Fruit fly (Drosophila melanogaster): ENCODE data around the gene Corp.

Gene Corp

DNA sequence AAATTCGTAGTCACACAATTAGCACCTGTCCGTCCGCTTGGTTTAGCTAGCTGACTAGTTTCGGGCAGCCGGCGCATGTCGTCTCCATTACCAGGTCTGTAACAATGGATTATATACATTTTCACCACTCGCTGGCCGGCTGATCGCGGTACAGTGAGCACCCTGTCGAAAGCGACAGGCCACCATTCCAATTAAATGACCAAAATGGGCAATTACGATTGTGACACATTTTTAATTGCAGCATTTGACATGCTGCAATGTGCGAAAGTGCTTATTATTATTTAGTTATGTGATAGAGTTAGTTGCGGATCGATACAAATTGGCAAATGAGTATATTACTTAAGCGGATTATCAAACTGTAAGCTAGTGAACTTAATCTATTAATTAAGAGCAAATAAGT, 8.0 kb downstream of the Corp start (continued):
- no peak for TF ChIP-seq CG18764 (GFP tag; optimal IDR thresholded peaks at IDR 0.05)
- TF ChIP-seq TFAM (GFP tag; optimal IDR thresholded peaks at IDR 0.05), result no peak
- no peak for TF ChIP-seq CG15696 (tag; optimal IDR thresholded peaks at IDR 0.05)
- TF ChIP-seq knrl (GFP tag; IDR thresholded peaks at IDR 0.05; ENCODE audit: partially characterized antibody), result no peak
- 0 out of 2 replicates have a peak, but pooled peaks have one; percentile 7 for TF ChIP-seq Oaz (GFP tag; IDR thresholded peaks at IDR 0.05)
- TF ChIP-seq CoRest (tag; optimal IDR thresholded peaks at IDR 0.05), result peak; percentile 29
- peak; percentile 54; the same call in 2 of the 3 replicates for TF ChIP-seq row (GFP tag; IDR thresholded peaks at IDR 0.05)
- no peak for TF ChIP-seq B-H1 (GFP tag; IDR thresholded peaks at IDR 0.05)
- TF ChIP-seq ase (GFP tag; IDR thresholded peaks at IDR 0.05), result no peak
- no peak for TF ChIP-seq gt (GFP tag; IDR thresholded peaks at IDR 0.05)
- no peak for TF ChIP-seq Atf3 (GFP tag; optimal IDR thresholded peaks at IDR 0.05)
- no peak for TF ChIP-seq CG11456 (GFP tag; IDR thresholded peaks at IDR 0.05)
- TF ChIP-seq CG2889 (GFP tag; IDR thresholded peaks at IDR 0.05), result no peak
- no peak for TF ChIP-seq CG7786 (GFP tag; optimal IDR thresholded peaks at IDR 0.05)
- TF ChIP-seq MESR4 (GFP tag; optimal IDR thresholded peaks at IDR 0.05), result no peak
- no peak for TF ChIP-seq Scr (GFP tag; IDR thresholded peaks at IDR 0.05; ENCODE audit: partially characterized antibody)
- no peak for TF ChIP-seq Hr78 (GFP tag; optimal IDR thresholded peaks at IDR 0.05)
- TF ChIP-seq sens-2 (GFP tag; IDR thresholded peaks at IDR 0.05), result no peak
- no peak for TF ChIP-seq pzg (GFP tag; optimal IDR thresholded peaks at IDR 0.05)
- no peak for TF ChIP-seq usp (GFP tag; optimal IDR thresholded peaks at IDR 0.05)
- no peak for TF ChIP-seq pfk (GFP tag; optimal IDR thresholded peaks at IDR 0.05)
- TF ChIP-seq dpn (GFP tag; optimal IDR thresholded peaks at IDR 0.05), result no peak
- no peak for TF ChIP-seq cg (GFP tag; optimal IDR thresholded peaks at IDR 0.05)
- no peak for TF ChIP-seq CG11695 (GFP tag; IDR thresholded peaks at IDR 0.05)
- no peak for TF ChIP-seq jumu (GFP tag; optimal IDR thresholded peaks at IDR 0.05)
- no peak for TF ChIP-seq CG30020 (tag; optimal IDR thresholded peaks at IDR 0.05)
- no peak for TF ChIP-seq MTF-1 (GFP tag; optimal IDR thresholded peaks at IDR 0.05; ENCODE audit: borderline replicate concordance)
- TF ChIP-seq CG31224 (GFP tag; IDR thresholded peaks at IDR 0.05), result no peak
- TF ChIP-seq ftz-f1 (GFP tag; optimal IDR thresholded peaks at IDR 0.05), result no peak
- no peak for TF ChIP-seq ewg (GFP tag; optimal IDR thresholded peaks at IDR 0.05)
- TF ChIP-seq CG1024 (GFP tag; IDR thresholded peaks at IDR 0.05), result no peak
- TF ChIP-seq Lpt (GFP tag; optimal IDR thresholded peaks at IDR 0.05), result no peak
- no peak for TF ChIP-seq CG6854 (GFP tag; optimal IDR thresholded peaks at IDR 0.05)
- TF ChIP-seq inv (GFP tag; IDR thresholded peaks at IDR 0.05; ENCODE audit: partially characterized antibody), result no peak
- no peak for TF ChIP-seq CG12744 (GFP tag; optimal IDR thresholded peaks at IDR 0.05)
- TF ChIP-seq grau (tag; optimal IDR thresholded peaks at IDR 0.05), result peak; percentile 76
- no peak for TF ChIP-seq CG12236 (GFP tag; optimal IDR thresholded peaks at IDR 0.05)
- TF ChIP-seq Hmx (GFP tag; optimal IDR thresholded peaks at IDR 0.05), result no peak
- no peak for TF ChIP-seq fd3F (GFP tag; optimal IDR thresholded peaks at IDR 0.05)
- TF ChIP-seq CG8478 (optimal IDR thresholded peaks at IDR 0.05), result no peak
- TF ChIP-seq HmgZ (tag; optimal IDR thresholded peaks at IDR 0.05), result no peak
- no peak for TF ChIP-seq btn (GFP tag; optimal IDR thresholded peaks at IDR 0.05)
- TF ChIP-seq Rfx (GFP tag; IDR thresholded peaks at IDR 0.05), result no peak
- TF ChIP-seq CG33557 (GFP tag; optimal IDR thresholded peaks at IDR 0.05), result no peak
- TF ChIP-seq tup (GFP tag; optimal IDR thresholded peaks at IDR 0.05), result no peak
- peak; percentile 34 for TF ChIP-seq gem (tag; optimal IDR thresholded peaks at IDR 0.05)
- TF ChIP-seq Atf-2 (GFP tag; optimal IDR thresholded peaks at IDR 0.05), result no peak
- no peak for TF ChIP-seq Abd-B (GFP tag; optimal IDR thresholded peaks at IDR 0.05)
- TF ChIP-seq CG34422 (GFP tag; IDR thresholded peaks at IDR 0.05), result no peak
- TF ChIP-seq CG10565 (GFP tag; optimal IDR thresholded peaks at IDR 0.05), result no peak
- no peak for TF ChIP-seq Trl (optimal IDR thresholded peaks at IDR 0.05)
- no peak for TF ChIP-seq Trl (GFP tag; optimal IDR thresholded peaks at IDR 0.05)
- TF ChIP-seq pb (GFP tag; optimal IDR thresholded peaks at IDR 0.05), result no peak
